Fruit fly (Drosophila melanogaster): Measurements from ENCODE around the gene CG10514.

CG10514 gene

dm6 chr3R:25247379-25247869 is 32.2 kb downstream of the CG10514 start, which contains the start of the genes RpS27 and Nup37 (continued):
- TF ChIP-seq nom (GFP tag; optimal IDR thresholded peaks at IDR 0.05) (peak; percentile 95), D19A (tag; optimal IDR thresholded peaks at IDR 0.05) (peak; percentile 77), CG10654 (GFP tag; optimal IDR thresholded peaks at IDR 0.05) (peak; percentile 99), CG12219 (GFP tag; optimal IDR thresholded peaks at IDR 0.05) (peak; percentile 95), al (GFP tag; IDR thresholded peaks at IDR 0.05) (peak; percentile 95), jigr1 (GFP tag; IDR thresholded peaks at IDR 0.05) (peak; percentile 72; the same call in 1 of the 3 replicates), CTCF (GFP tag; optimal IDR thresholded peaks at IDR 0.05) (peak; percentile 74), Hmr (GFP tag; optimal IDR thresholded peaks at IDR 0.05) (peak; percentile 99), TFAM (GFP tag; optimal IDR thresholded peaks at IDR 0.05) (peak; percentile 93), ci (GFP tag; IDR thresholded peaks at IDR 0.05) (peak; percentile 99), bcd (GFP tag; optimal IDR thresholded peaks at IDR 0.05) (peak; percentile 100), CG1233 (GFP tag; optimal IDR thresholded peaks at IDR 0.05) (peak; percentile 99), CG18619 (GFP tag; optimal IDR thresholded peaks at IDR 0.05) (peak; percentile 99), gt (GFP tag; IDR thresholded peaks at IDR 0.05) (peak; percentile 96), peb (GFP tag; IDR thresholded peaks at IDR 0.05) (peak; percentile 89), inv (GFP tag; IDR thresholded peaks at IDR 0.05; ENCODE audit: partially characterized antibody) (no peak), pfk (GFP tag; optimal IDR thresholded peaks at IDR 0.05) (peak; percentile 90), Adf1 (GFP tag; IDR thresholded peaks at IDR 0.05) (peak; percentile 79), run (tag; optimal IDR thresholded peaks at IDR 0.05) (peak; percentile 90), HLH54F (GFP tag; optimal IDR thresholded peaks at IDR 0.05) (peak; percentile 98), Atf3 (GFP tag; optimal IDR thresholded peaks at IDR 0.05) (peak; percentile 98), hbn (GFP tag; IDR thresholded peaks at IDR 0.05; ENCODE audit: partially characterized antibody) (no peak), CG11723 (GFP tag; optimal IDR thresholded peaks at IDR 0.05) (peak; percentile 99), ro (GFP tag; IDR thresholded peaks at IDR 0.05) (peak; percentile 94), crol (GFP tag; IDR thresholded peaks at IDR 0.05) (peak; percentile 78; the same call in 1 of the 2 replicates), Hr51 (GFP tag; optimal IDR thresholded peaks at IDR 0.05) (peak; percentile 92 to 99), nerfin-1 (tag; optimal IDR thresholded peaks at IDR 0.05) (peak; percentile 94), CG14965 (GFP tag; optimal IDR thresholded peaks at IDR 0.05; ENCODE audit: borderline replicate concordance) (peak; percentile 91), zfh1 (GFP tag; IDR thresholded peaks at IDR 0.05) (peak; percentile 98), slp2 (GFP tag; optimal IDR thresholded peaks at IDR 0.05) (peak; percentile 99), CG13775 (GFP tag; optimal IDR thresholded peaks at IDR 0.05) (peak; percentile 99), Nf-YC (tag; optimal IDR thresholded peaks at IDR 0.05) (peak; percentile 88), Scr (GFP tag; IDR thresholded peaks at IDR 0.05; ENCODE audit: partially characterized antibody) (peak; percentile 41; the same call in 1 of the 2 replicates), CG34422 (GFP tag; IDR thresholded peaks at IDR 0.05) (peak; percentile 97), CG2120 (GFP tag; optimal IDR thresholded peaks at IDR 0.05) (peak; percentile 95), CG11560 (tag; IDR thresholded peaks at IDR 0.05) (peak; percentile 89), Xbp1 (GFP tag; optimal IDR thresholded peaks at IDR 0.05) (peak; percentile 98), hth (optimal IDR thresholded peaks at IDR 0.05) (no peak), CG1647 (GFP tag; optimal IDR thresholded peaks at IDR 0.05) (peak; percentile 98), CG9797 (GFP tag; optimal IDR thresholded peaks at IDR 0.05) (peak; percentile 96), CG18011 (GFP tag; optimal IDR thresholded peaks at IDR 0.05) (peak; percentile 92), CG17829 (tag; optimal IDR thresholded peaks at IDR 0.05) (peak; percentile 94), CG10959 (GFP tag; IDR thresholded peaks at IDR 0.05) (peak; percentile 95), CG11398 (GFP tag; optimal IDR thresholded peaks at IDR 0.05) (peak; percentile 99), gce (GFP tag; IDR thresholded peaks at IDR 0.05) (peak; percentile 98), grau (tag; optimal IDR thresholded peaks at IDR 0.05) (peak; percentile 92), CG2199 (GFP tag; IDR thresholded peaks at IDR 0.05) (peak; percentile 96), Nf-YB (GFP tag; optimal IDR thresholded peaks at IDR 0.05) (peak; percentile 84), CG17802 (tag; optimal IDR thresholded peaks at IDR 0.05) (peak; percentile 94), Rfx (GFP tag; IDR thresholded peaks at IDR 0.05) (peak; percentile 99), CG7556 (GFP tag; optimal IDR thresholded peaks at IDR 0.05) (peak; percentile 93)
